Fruit fly (Drosophila melanogaster): ENCODE results near the gene CG32500.
A peak's percentile ranks its signal among the peaks of the same experiment; 100 is the strongest.

CG32500 gene

dm6 chrX:21593907-21594306, 29.6 kb downstream of the CG32500 start (continued):
- TF ChIP-seq pb (GFP tag; optimal IDR thresholded peaks at IDR 0.05) (peak; percentile 85), abd-A (tag; optimal IDR thresholded peaks at IDR 0.05) (no peak), CG10147 (GFP tag; optimal IDR thresholded peaks at IDR 0.05) (peak; percentile 56), cato (GFP tag; optimal IDR thresholded peaks at IDR 0.05; ENCODE audit: borderline replicate concordance) (peak; percentile 70), Aef1 (GFP tag; IDR thresholded peaks at IDR 0.05) (peak; percentile 79), crp (GFP tag; optimal IDR thresholded peaks at IDR 0.05) (peak in 1 of 2 experiments; percentile 12), prd (optimal IDR thresholded peaks at IDR 0.05) (no peak), prd (GFP tag; IDR thresholded peaks at IDR 0.05) (peak; percentile 95), CG12769 (tag; optimal IDR thresholded peaks at IDR 0.05) (peak; percentile 87), CG10267 (tag; optimal IDR thresholded peaks at IDR 0.05) (peak; percentile 85), D (optimal IDR thresholded peaks at IDR 0.05) (no peak), D (GFP tag; optimal IDR thresholded peaks at IDR 0.05) (peak; percentile 90), B-H2 (GFP tag; optimal IDR thresholded peaks at IDR 0.05) (no peak), Taf1 (GFP tag; IDR thresholded peaks at IDR 0.05) (peak; percentile 60; the same call in 1 of the 2 replicates), CG13624 (GFP tag; optimal IDR thresholded peaks at IDR 0.05) (peak; percentile 66), H2.0 (GFP tag; IDR thresholded peaks at IDR 0.05) (peak; percentile 63), sim (GFP tag; IDR thresholded peaks at IDR 0.05) (peak; percentile 68; the same call in 1 of the 2 replicates), twi (tag; optimal IDR thresholded peaks at IDR 0.05) (peak; percentile 71), CG33557 (GFP tag; optimal IDR thresholded peaks at IDR 0.05) (peak; percentile 43), D19B (GFP tag; optimal IDR thresholded peaks at IDR 0.05) (peak; percentile 26), wdn (GFP tag; IDR thresholded peaks at IDR 0.05) (0 out of 2 replicates have a peak, but pooled peaks have one; percentile 30), tgo (GFP tag; IDR thresholded peaks at IDR 0.05) (peak; percentile 70), CG8388 (GFP tag; optimal IDR thresholded peaks at IDR 0.05) (peak; percentile 83), ttk (GFP tag; IDR thresholded peaks at IDR 0.05) (peak; percentile 75), CG11695 (GFP tag; IDR thresholded peaks at IDR 0.05) (peak; percentile 79), ssp (GFP tag; IDR thresholded peaks at IDR 0.05) (peak; percentile 78), CG30403 (GFP tag; optimal IDR thresholded peaks at IDR 0.05) (peak; percentile 81), danr (GFP tag; IDR thresholded peaks at IDR 0.05) (peak; percentile 70), repo (GFP tag; optimal IDR thresholded peaks at IDR 0.05) (peak; percentile 86), HmgZ (tag; optimal IDR thresholded peaks at IDR 0.05) (peak; percentile 48), CG14014 (GFP tag; IDR thresholded peaks at IDR 0.05) (peak; percentile 68), Drgx (GFP tag; IDR thresholded peaks at IDR 0.05) (peak; percentile 91), TFAM (GFP tag; optimal IDR thresholded peaks at IDR 0.05) (peak; percentile 59), croc (GFP tag; conservative IDR thresholded peaks at IDR 0.05) (peak; percentile 90), CG1832 (GFP tag; optimal IDR thresholded peaks at IDR 0.05) (no peak), Optix (GFP tag; IDR thresholded peaks at IDR 0.05) (peak; percentile 79), CG10431 (GFP tag; optimal IDR thresholded peaks at IDR 0.05) (peak; percentile 30), CG17361 (GFP tag; IDR thresholded peaks at IDR 0.05) (peak; percentile 91), CG4282 (GFP tag; optimal IDR thresholded peaks at IDR 0.05) (no peak), Bgb (GFP tag; IDR thresholded peaks at IDR 0.05; ENCODE audit: partially characterized antibody) (no peak), nerfin-2 (GFP tag; IDR thresholded peaks at IDR 0.05; ENCODE audit: partially characterized antibody) (no peak), CG1024 (GFP tag; IDR thresholded peaks at IDR 0.05) (peak; percentile 59), HLHmδ (GFP tag; optimal IDR thresholded peaks at IDR 0.05) (no peak), CG17359 (tag; optimal IDR thresholded peaks at IDR 0.05) (peak; percentile 86), Gsc (GFP tag; IDR thresholded peaks at IDR 0.05) (peak; percentile 76), CG11504 (tag; optimal IDR thresholded peaks at IDR 0.05) (peak; percentile 90), Hey (tag; optimal IDR thresholded peaks at IDR 0.05) (no peak), CG4820 (GFP tag; optimal IDR thresholded peaks at IDR 0.05) (peak; percentile 89), salm (tag; optimal IDR thresholded peaks at IDR 0.05) (peak; percentile 55), tup (GFP tag; optimal IDR thresholded peaks at IDR 0.05) (peak; percentile 68), esg (GFP tag; conservative IDR thresholded peaks at IDR 0.05) (peak; percentile 76)

Measured in whole organism, embryonic.